Fruit fly (Drosophila melanogaster) whole organism, pupa: ENCODE results near the gene Ir62a.
A peak's percentile ranks its signal among the peaks of the same experiment; 100 is the strongest.

Source experiments
- CG10348 ChIP-seq: fragments of 200-800 bp; sonication (Bioruptor generic); IDR thresholded peaks from 2 replicates; pipeline ENCODE4 v1.3.6; 2022; ENCODE audit warnings: missing biosample characterization, missing genetic modification characterization
- CG12605 ChIP-seq: fragments of 200-800 bp; sonication (Bioruptor generic); IDR thresholded peaks from 2 replicates; pipeline ENCODE4 v1.3.6; 2022; ENCODE audit warnings: missing biosample characterization, missing genetic modification characterization
- CG13204 ChIP-seq: fragments of 200-800 bp; sonication (Bioruptor generic); optimal IDR thresholded peaks from 2 replicates; lab custom pipeline; 2018; ENCODE audit warnings: missing biosample characterization, mild to moderate bottlenecking, missing genetic modification characterization, moderate library complexity
- CG14655 ChIP-seq: fragments of 200-800 bp; sonication (Bioruptor generic); optimal IDR thresholded peaks from 3 replicates; lab custom pipeline; 2017; ENCODE audit warnings: mild to moderate bottlenecking, missing biosample characterization, missing genetic modification reagents, missing genetic modification characterization
- CG15710 ChIP-seq: fragments of 200-800 bp; sonication (Bioruptor generic); optimal IDR thresholded peaks from 2 replicates; lab custom pipeline; 2018; ENCODE audit warnings: missing biosample characterization, mild to moderate bottlenecking, missing genetic modification characterization, moderate library complexity
- CG17806 ChIP-seq: fragments of 200-800 bp; sonication (Bioruptor generic); optimal IDR thresholded peaks from 2 replicates; lab custom pipeline; 2018; ENCODE audit warnings: missing biosample characterization, mild to moderate bottlenecking, missing genetic modification characterization, moderate library complexity
- CG32121 ChIP-seq: fragments of 200-800 bp; sonication (Bioruptor generic); IDR thresholded peaks from 2 replicates; pipeline ENCODE4 v1.3.6; 2022; ENCODE audit warnings: missing biosample characterization, missing genetic modification characterization
- CG34367 ChIP-seq: fragments of 200-800 bp; sonication (Bioruptor generic); optimal IDR thresholded peaks from 2 replicates; lab custom pipeline; 2018; ENCODE audit warnings: missing biosample characterization, mild to moderate bottlenecking, missing genetic modification characterization
- CG4496 ChIP-seq: fragments of 200-800 bp; sonication (Bioruptor generic); IDR thresholded peaks from 3 replicates; pipeline ENCODE4 v1.3.6; 2022; ENCODE audit warnings: missing biosample characterization, missing genetic modification characterization
- CG8159 ChIP-seq: fragments of 200-800 bp; sonication (Bioruptor generic); optimal IDR thresholded peaks from 3 replicates; lab custom pipeline; 2018; ENCODE audit warnings: missing biosample characterization, mild to moderate bottlenecking, missing genetic modification characterization, moderate library complexity
- CG8301 ChIP-seq: fragments of 200-800 bp; sonication (Bioruptor generic); optimal IDR thresholded peaks from 2 replicates; lab custom pipeline; 2018; ENCODE audit warnings: missing biosample characterization, mild to moderate bottlenecking, missing genetic modification characterization
- CG9948 ChIP-seq: fragments of 200-800 bp; sonication (Bioruptor generic); optimal IDR thresholded peaks from 2 replicates; lab custom pipeline; 2018; ENCODE audit warnings: missing biosample characterization, mild to moderate bottlenecking, missing genetic modification characterization, moderate library complexity
- D1 ChIP-seq: fragments of 200-800 bp; sonication (Bioruptor generic); optimal IDR thresholded peaks from 2 replicates; lab custom pipeline; 2018; ENCODE audit warnings: missing biosample characterization, mild to moderate bottlenecking, missing genetic modification characterization, moderate library complexity
- EcR ChIP-seq: fragments of 200-800 bp; sonication (Bioruptor generic); optimal IDR thresholded peaks from 3 replicates; lab custom pipeline; 2019; ENCODE audit warnings: missing biosample characterization, missing genetic modification characterization, mild to moderate bottlenecking, moderate library complexity, missing genetic modification reagents
- Ets98B ChIP-seq: fragments of 200-800 bp; sonication (Bioruptor generic); IDR thresholded peaks from 2 replicates; pipeline ENCODE4 v1.3.6; 2022; ENCODE audit warnings: missing biosample characterization, missing genetic modification characterization
- Pif1A ChIP-seq: fragments of 200-800 bp; sonication (Bioruptor generic); optimal IDR thresholded peaks from 3 replicates; lab custom pipeline; 2016; ENCODE audit warnings: missing biosample characterization, missing genetic modification characterization
- Pif1B ChIP-seq: fragments of 200-800 bp; sonication (Bioruptor generic); optimal IDR thresholded peaks from 3 replicates; lab custom pipeline; 2016; ENCODE audit warnings: missing biosample characterization, missing genetic modification characterization
- Snoo ChIP-seq: fragments of 200-800 bp; sonication (Bioruptor generic); optimal IDR thresholded peaks from 3 replicates; lab custom pipeline; 2017; ENCODE audit warnings: missing biosample characterization, mild to moderate bottlenecking, missing genetic modification characterization, inconsistent platforms
- fd96Ca ChIP-seq: fragments of 200-800 bp; sonication (Bioruptor generic); IDR thresholded peaks from 3 replicates; pipeline ENCODE4 v1.3.6; 2022; ENCODE audit warnings: missing biosample characterization, missing genetic modification characterization
- gl ChIP-seq: fragments of 200-800 bp; sonication (Bioruptor generic); optimal IDR thresholded peaks from 2 replicates; lab custom pipeline; 2018; ENCODE audit warnings: missing biosample characterization, mild to moderate bottlenecking, missing genetic modification characterization
- rn ChIP-seq: fragments of 200-800 bp; sonication (Bioruptor generic); IDR thresholded peaks from 2 replicates; pipeline ENCODE4 v1.3.6; 2022; ENCODE audit warnings: missing biosample characterization, missing genetic modification characterization

The Ir62a gene

DNA sequence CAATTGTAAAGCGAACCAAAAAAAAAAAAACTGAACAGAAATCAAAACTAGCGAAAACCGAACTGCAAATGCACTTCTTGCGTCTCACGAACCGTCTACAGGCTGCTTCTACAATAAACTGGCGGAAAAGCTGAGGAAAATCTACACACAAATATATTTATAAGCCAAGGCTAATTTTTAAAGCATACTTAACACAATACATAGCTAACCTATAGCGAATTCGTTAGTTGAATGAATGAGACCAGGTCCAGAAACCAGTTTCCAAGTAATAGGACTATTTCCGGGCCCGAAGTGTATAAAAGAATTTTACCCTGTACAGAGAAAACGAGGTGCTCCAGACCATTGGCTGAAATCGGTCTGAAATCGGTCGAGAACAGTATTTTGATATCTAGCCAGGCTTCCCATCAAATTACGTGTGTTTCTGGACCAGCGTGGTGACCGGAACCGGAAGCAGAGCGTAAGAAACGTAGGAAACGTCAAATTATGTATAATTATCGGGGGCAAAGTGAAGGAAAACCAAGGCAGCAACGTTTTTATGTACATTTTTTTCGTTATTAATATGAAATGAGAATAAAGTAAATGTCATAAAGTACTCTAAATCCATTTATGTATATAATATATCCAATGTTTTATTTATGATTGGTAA lies 44.8 kb upstream of the Ir62a start:
- TF ChIP-seq CG32121 (GFP tag; lab: Robert Waterston, UW) (0 out of 2 replicates have a peak, but pooled peaks have one; percentile 32), Pif1A (GFP tag; lab: Kevin White, UChicago) (peak; percentile 22), CG13204 (GFP tag; lab: Kevin White, UChicago) (no peak), CG8159 (peak; percentile 8)

DNA sequence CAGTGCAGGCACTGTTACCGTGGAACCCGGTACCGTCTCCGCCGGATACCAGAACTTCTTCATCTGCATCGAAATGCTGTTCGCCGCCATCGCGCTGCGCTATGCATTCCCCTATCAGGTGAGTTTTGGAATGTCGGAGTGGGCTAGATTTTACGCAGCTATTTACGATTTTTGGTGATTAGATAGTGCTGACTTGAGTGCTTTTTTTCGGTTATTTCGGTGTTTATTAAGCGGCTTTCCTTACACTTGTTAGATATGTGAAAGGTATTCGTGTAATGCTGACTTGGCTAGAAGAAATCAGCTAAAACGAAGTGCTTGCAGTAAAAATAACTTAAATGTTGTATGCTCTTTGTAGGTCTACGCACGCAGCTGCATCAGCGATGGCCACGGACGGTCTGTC lies 42.1 kb upstream of the Ir62a start:
- no peak for TF ChIP-seq EcR (GFP tag; lab: Kevin White, UChicago)
- no peak for TF ChIP-seq CG8301 (tag; lab: Kevin White, UChicago)
- TF ChIP-seq CG17806 (tag; lab: Kevin White, UChicago): no peak
- TF ChIP-seq CG34367 (tag; lab: Kevin White, UChicago): no peak
- TF ChIP-seq CG4496 (GFP tag; lab: Robert Waterston, UW): no peak
- no peak for TF ChIP-seq Pif1B (GFP tag; lab: Kevin White, UChicago)
- no peak for TF ChIP-seq D1
- no peak for TF ChIP-seq CG9948 (tag; lab: Kevin White, UChicago)
- no peak for TF ChIP-seq Pif1A (GFP tag; lab: Kevin White, UChicago)
- TF ChIP-seq gl (tag; lab: Kevin White, UChicago): no peak
- no peak for TF ChIP-seq CG12605 (GFP tag; lab: Robert Waterston, UW)
- TF ChIP-seq CG13204 (GFP tag; lab: Kevin White, UChicago): no peak
- no peak for TF ChIP-seq CG32121 (GFP tag; lab: Robert Waterston, UW)
- TF ChIP-seq CG10348 (GFP tag; lab: Robert Waterston, UW): no peak
- TF ChIP-seq Ets98B (GFP tag; lab: Robert Waterston, UW): no peak

DNA sequence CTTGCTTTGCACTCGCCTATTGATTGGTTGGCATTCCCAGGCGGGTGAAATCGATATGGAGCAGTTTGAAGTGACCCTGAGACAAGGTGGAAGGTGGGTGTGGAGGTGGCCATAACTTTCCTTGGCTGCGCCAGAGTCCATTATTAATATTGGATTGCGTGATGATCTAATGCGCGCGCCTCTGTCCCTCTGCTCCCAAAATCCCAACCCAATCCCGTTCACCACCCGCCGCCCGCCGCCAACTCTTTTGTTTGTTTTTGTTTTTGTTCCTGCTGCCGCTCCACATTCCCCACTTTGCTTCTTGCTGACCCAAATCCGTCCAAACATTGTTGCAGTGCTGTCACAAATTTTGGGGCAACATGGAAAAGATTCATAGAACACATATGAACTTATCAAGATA lies 40.0 kb upstream of the Ir62a start:
- TF ChIP-seq Pif1A (GFP tag; lab: Kevin White, UChicago) (no peak), CG8301 (tag; lab: Kevin White, UChicago) (no peak), CG34367 (tag; lab: Kevin White, UChicago) (no peak), Ets98B (GFP tag; lab: Robert Waterston, UW) (no peak), Snoo (tag; lab: Kevin White, UChicago) (no peak), CG32121 (GFP tag; lab: Robert Waterston, UW) (no peak), CG17806 (tag; lab: Kevin White, UChicago) (no peak), CG10348 (GFP tag; lab: Robert Waterston, UW) (no peak)

DNA sequence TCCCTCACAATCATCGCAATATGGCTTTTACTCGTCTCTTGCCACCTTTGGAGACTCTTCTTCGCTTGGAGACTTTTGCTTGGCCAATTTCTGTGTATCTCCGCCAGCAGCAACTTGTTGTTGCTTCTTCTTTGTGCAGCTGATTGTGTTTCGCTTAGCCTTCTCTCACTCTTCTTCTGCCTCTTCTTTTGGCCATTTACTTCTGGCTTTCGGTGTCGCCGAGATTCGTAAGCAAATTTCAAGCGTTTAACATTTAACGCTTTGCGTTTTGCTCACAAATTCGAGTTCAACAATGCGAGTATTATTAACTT lies 38.9 kb upstream of the Ir62a start:
- TF ChIP-seq CG14655 (GFP tag; lab: Kevin White, UChicago) (no peak), CG13204 (GFP tag; lab: Kevin White, UChicago) (no peak), rn (GFP tag; lab: Robert Waterston, UW) (no peak), EcR (GFP tag; lab: Kevin White, UChicago) (peak; percentile 44), CG32121 (GFP tag; lab: Robert Waterston, UW) (0 out of 2 replicates have a peak, but pooled peaks have one; percentile 28), CG34367 (tag; lab: Kevin White, UChicago) (no peak), CG8159 (no peak), CG9948 (tag; lab: Kevin White, UChicago) (no peak), Pif1B (GFP tag; lab: Kevin White, UChicago) (no peak), fd96Ca (no peak), CG12605 (GFP tag; lab: Robert Waterston, UW) (peak; percentile 64), Pif1A (GFP tag; lab: Kevin White, UChicago) (no peak)

dm6 chr3L:1569162-1569965 lies 38.3 kb upstream of the Ir62a start, which contains the start of gene Tmep:
Tmep (plus strand) TSS chr3L:1569181.
- TF ChIP-seq CG8159: no peak
- TF ChIP-seq EcR (GFP tag; lab: Kevin White, UChicago): peak; percentile 75
- no peak for TF ChIP-seq Ets98B (GFP tag; lab: Robert Waterston, UW)
- TF ChIP-seq CG14655 (GFP tag; lab: Kevin White, UChicago): no peak
- TF ChIP-seq D1: no peak
- TF ChIP-seq gl (tag; lab: Kevin White, UChicago): no peak
- TF ChIP-seq, all 21 proteins: peak for 1

DNA sequence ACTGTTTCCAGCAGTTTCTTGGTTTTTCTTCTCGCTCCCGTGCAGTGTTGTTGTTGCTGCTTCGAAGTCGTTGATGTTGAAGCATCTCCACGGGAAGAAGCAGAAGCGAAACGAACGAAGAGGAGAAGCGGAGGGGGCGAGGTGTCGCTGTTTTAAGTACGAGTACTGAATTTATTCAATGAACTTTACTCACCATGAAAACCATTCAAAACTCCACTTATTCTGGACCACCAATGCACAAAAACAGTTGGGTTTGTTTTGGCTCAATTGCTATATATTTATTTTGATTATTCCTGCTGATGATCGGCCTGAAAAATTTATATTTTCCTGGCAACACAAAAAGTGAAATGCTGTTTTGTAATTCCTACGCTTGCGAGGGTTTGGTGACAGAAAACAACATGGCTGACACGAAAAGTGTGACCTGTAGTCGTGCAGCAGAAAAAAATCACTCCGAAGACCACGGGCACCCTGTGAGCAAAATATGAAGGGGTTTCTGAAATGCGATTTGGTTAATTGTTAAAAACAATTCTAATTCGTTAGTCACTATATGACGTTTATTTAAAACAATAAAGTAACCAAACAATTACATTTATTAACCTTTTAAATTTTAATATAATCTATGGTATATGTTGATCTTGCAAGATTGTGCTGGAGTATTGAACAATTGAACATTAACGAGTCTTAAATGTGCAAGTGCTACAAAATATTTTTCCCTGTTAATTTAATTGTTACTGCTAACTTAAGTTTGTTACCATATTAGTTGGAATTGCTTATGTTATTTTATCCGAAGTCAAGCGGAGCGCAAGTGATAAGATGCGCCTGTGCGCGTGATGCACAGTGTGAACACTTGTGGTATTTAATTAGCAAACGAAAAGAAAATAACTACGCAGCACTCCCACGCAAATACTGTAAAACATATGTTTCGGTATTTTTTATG lies 37.4 kb upstream of the Ir62a start, which contains the start of gene CG7879:
Gene CG7879 (minus strand): TSS at position 384 of the 937 bp plus-strand sequence.
- TF ChIP-seq CG9948 (tag; lab: Kevin White, UChicago) (no peak), Pif1B (GFP tag; lab: Kevin White, UChicago) (peak; percentile 46), CG4496 (GFP tag; lab: Robert Waterston, UW) (0 out of 3 replicates have a peak, but pooled peaks have one; percentile 17), CG8301 (tag; lab: Kevin White, UChicago) (no peak), CG10348 (GFP tag; lab: Robert Waterston, UW) (no peak), CG15710 (peak; percentile 18), CG8159 (peak; percentile 25), D1 (no peak), rn (GFP tag; lab: Robert Waterston, UW) (no peak), fd96Ca (peak; percentile 34; the same call in 1 of the 3 replicates), EcR (GFP tag; lab: Kevin White, UChicago) (peak; percentile 55), CG34367 (tag; lab: Kevin White, UChicago) (no peak)
